Worm (Caenorhabditis elegans) whole organism, midembryonic: ENCODE measurements around the gene R09E10.13.

Source experiments
- cog-1 ChIP-seq: sonication (generic microtip); optimal IDR thresholded peaks from 2 replicates; lab custom pipeline; 2016; ENCODE audit warnings: missing genetic modification characterization, missing compliant biosample characterization
- flt-1 ChIP-seq: fragments of 200-800 bp; sonication (Bioruptor generic); IDR thresholded peaks from 2 replicates; pipeline ENCODE4 v1.3.6; 2022; ENCODE audit warnings: missing genetic modification characterization, missing compliant biosample characterization
- klf-2 ChIP-seq: fragments of 200-800 bp; sonication (Bioruptor generic); conservative IDR thresholded peaks from 2 replicates; pipeline ENCODE4 v1.3.6; 2022; ENCODE audit warnings: missing genetic modification reagents, missing genetic modification characterization, missing compliant biosample characterization
- med-1 ChIP-seq: sonication (generic microtip); optimal IDR thresholded peaks from 2 replicates; lab custom pipeline; 2017; ENCODE audit warnings: missing genetic modification characterization, mild to moderate bottlenecking, missing compliant biosample characterization, antibody characterized with exemption, missing genetic modification reagents; ENCODE audit not compliant: insufficient read depth
- tab-1 ChIP-seq: fragments of 200-800 bp; sonication (Bioruptor generic); IDR thresholded peaks from 2 replicates; pipeline ENCODE4 v1.3.6; 2022; ENCODE audit warnings: missing genetic modification characterization, missing compliant biosample characterization

- TF ChIP-seq med-1 (GFP tag; lab: Kevin White, UChicago): no peak
- no peak for TF ChIP-seq flt-1 (GFP tag; lab: Robert Waterston, UW)
- no peak for TF ChIP-seq cog-1 (tag; lab: Kevin White, UChicago)
- no peak for TF ChIP-seq klf-2
- TF ChIP-seq tab-1 (GFP tag; lab: Robert Waterston, UW): no peak
Observed at ce11 chrIV:10269137-10269933, 25.6 kb downstream of the R09E10.13 start, which contains the start of the genes nspd-7 and Y43C5A.2.
